Worm (Caenorhabditis elegans): ENCODE data around the gene Y55B1BL.1.
A peak's percentile ranks its signal among the peaks of the same experiment; 100 is the strongest.

Y55B1BL.1 gene

ce11 chrIII:437033-437432, 34.8 kb downstream of the Y55B1BL.1 start:
- no peak for TF ChIP-seq nhr-237 (tag; optimal IDR thresholded peaks at IDR 0.05)
- no peak for TF ChIP-seq lsy-2 (tag; optimal IDR thresholded peaks at IDR 0.05)
- no peak for TF ChIP-seq zip-8 (tag; optimal IDR thresholded peaks at IDR 0.05)
- TF ChIP-seq sptf-1 (tag; optimal IDR thresholded peaks at IDR 0.05) = no peak
- TF ChIP-seq elt-1 (tag; optimal IDR thresholded peaks at IDR 0.05; ENCODE audit: borderline replicate concordance, insufficient read depth) = no peak
- no peak for TF ChIP-seq pha-4 (tag; optimal IDR thresholded peaks at IDR 0.05)
- TF ChIP-seq unc-120 (tag; optimal IDR thresholded peaks at IDR 0.05; ENCODE audit: poor library complexity, severe bottlenecking) = no peak
- TF ChIP-seq ceh-39 (tag; optimal IDR thresholded peaks at IDR 0.05) = no peak
- TF ChIP-seq ceh-43 (GFP tag; optimal IDR thresholded peaks at IDR 0.05) = no peak
- TF ChIP-seq snpc-4 (tag; optimal IDR thresholded peaks at IDR 0.05) = no peak
- TF ChIP-seq drap-1 (GFP tag; optimal IDR thresholded peaks at IDR 0.05) = no peak

- TF ChIP-seq mls-2 (tag; optimal IDR thresholded peaks at IDR 0.05) (no peak), unc-62 (GFP tag; optimal IDR thresholded peaks at IDR 0.05) (no peak), lsy-2 (tag; optimal IDR thresholded peaks at IDR 0.05) (no peak), sptf-1 (tag; optimal IDR thresholded peaks at IDR 0.05) (no peak), unc-120 (tag; optimal IDR thresholded peaks at IDR 0.05; ENCODE audit: poor library complexity, severe bottlenecking) (no peak), ceh-43 (GFP tag; optimal IDR thresholded peaks at IDR 0.05) (no peak), elt-1 (tag; optimal IDR thresholded peaks at IDR 0.05; ENCODE audit: borderline replicate concordance, insufficient read depth) (no peak), snpc-4 (tag; optimal IDR thresholded peaks at IDR 0.05) (no peak), nhr-28 (tag; optimal IDR thresholded peaks at IDR 0.05) (no peak), ceh-83 (GFP tag; optimal IDR thresholded peaks at IDR 0.05) (no peak), lin-32 (GFP tag; optimal IDR thresholded peaks at IDR 0.05) (no peak), ces-1 (GFP tag; optimal IDR thresholded peaks at IDR 0.05) (no peak), mab-5 (tag; optimal IDR thresholded peaks at IDR 0.05) (no peak), blmp-1 (tag; optimal IDR thresholded peaks at IDR 0.05) (no peak), drap-1 (GFP tag; optimal IDR thresholded peaks at IDR 0.05) (no peak), cnd-1 (tag; optimal IDR thresholded peaks at IDR 0.05) (no peak), nhr-12 (tag; optimal IDR thresholded peaks at IDR 0.05) (no peak), nhr-76 (tag; optimal IDR thresholded peaks at IDR 0.05) (no peak), lin-13 (tag; optimal IDR thresholded peaks at IDR 0.05) (no peak), pha-4 (tag; optimal IDR thresholded peaks at IDR 0.05) (no peak)
Measured at ce11 chrIII:439926-440325, 37.7 kb downstream of the Y55B1BL.1 start, which contains the start of gene affl-1. TSS of gene affl-1 (plus strand) at chrIII:440226.

- TF ChIP-seq bed-3 (GFP tag; optimal IDR thresholded peaks at IDR 0.05) = no peak
- no peak for TF ChIP-seq unc-120 (tag; optimal IDR thresholded peaks at IDR 0.05; ENCODE audit: poor library complexity, severe bottlenecking)
Measured at ce11 chrIII:444101-444500, 41.9 kb downstream of the Y55B1BL.1 start, which contains the start of gene Y55B1BR.8. TSS of gene Y55B1BR.8 (plus strand) at chrIII:444401.

- TF ChIP-seq ham-2 (GFP tag; optimal IDR thresholded peaks at IDR 0.05) = peak; percentile 15
- peak; percentile 53 for TF ChIP-seq sem-2 (GFP tag; optimal IDR thresholded peaks at IDR 0.05)
- peak; percentile 9 for TF ChIP-seq ceh-83 (GFP tag; optimal IDR thresholded peaks at IDR 0.05)
- TF ChIP-seq drap-1 (GFP tag; optimal IDR thresholded peaks at IDR 0.05) = peak; percentile 60
- TF ChIP-seq lin-32 (GFP tag; optimal IDR thresholded peaks at IDR 0.05) = peak; percentile 66
- peak; percentile 58 for TF ChIP-seq mls-2 (tag; optimal IDR thresholded peaks at IDR 0.05)
- peak; percentile 75 for TF ChIP-seq M03D4.4 (tag; optimal IDR thresholded peaks at IDR 0.05)
- peak; percentile 73 for TF ChIP-seq sptf-1 (tag; optimal IDR thresholded peaks at IDR 0.05)
- peak; percentile 25 for TF ChIP-seq flh-1 (GFP tag; optimal IDR thresholded peaks at IDR 0.05)
- TF ChIP-seq ceh-43 (GFP tag; optimal IDR thresholded peaks at IDR 0.05) = peak; percentile 19
- peak; percentile 65 for TF ChIP-seq cnd-1 (tag; optimal IDR thresholded peaks at IDR 0.05)
Measured at ce11 chrIII:445515-445914, 43.3 kb downstream of the Y55B1BL.1 start.

- TF ChIP-seq drap-1 (GFP tag; optimal IDR thresholded peaks at IDR 0.05) (no peak), sem-2 (GFP tag; optimal IDR thresholded peaks at IDR 0.05) (no peak), nhr-2 (tag; optimal IDR thresholded peaks at IDR 0.05) (no peak), ceh-83 (GFP tag; optimal IDR thresholded peaks at IDR 0.05) (no peak), unc-120 (tag; optimal IDR thresholded peaks at IDR 0.05; ENCODE audit: poor library complexity, severe bottlenecking) (no peak), mls-2 (tag; optimal IDR thresholded peaks at IDR 0.05) (no peak)
Measured at ce11 chrIII:446860-447259, 44.7 kb downstream of the Y55B1BL.1 start.
